Fruit fly (Drosophila melanogaster): ENCODE measurements around the gene RpL10Aa.

RpL10Aa gene

dm6 chr3R:15079185-15079584 lies 42.0 kb downstream of the RpL10Aa start, which contains the start of gene CG6974:
CG6974 (minus strand) TSS chr3R:15079285.
- no peak for TF ChIP-seq dsx (GFP tag; optimal IDR thresholded peaks at IDR 0.05; ENCODE audit: poor library complexity, severe bottlenecking)
- TF ChIP-seq Eip75B (GFP tag; optimal IDR thresholded peaks at IDR 0.05), result no peak
- no peak for TF ChIP-seq Blimp-1 (GFP tag; optimal IDR thresholded peaks at IDR 0.05)
- no peak for TF ChIP-seq dac (GFP tag; optimal IDR thresholded peaks at IDR 0.05)
- no peak for TF ChIP-seq pdm3 (GFP tag; optimal IDR thresholded peaks at IDR 0.05)
- TF ChIP-seq salr (GFP tag; optimal IDR thresholded peaks at IDR 0.05), result no peak
- no peak for TF ChIP-seq Hr38 (GFP tag; optimal IDR thresholded peaks at IDR 0.05)
- no peak for TF ChIP-seq Hr4 (GFP tag; optimal IDR thresholded peaks at IDR 0.05)
- no peak for TF ChIP-seq CG6163 (GFP tag; IDR thresholded peaks at IDR 0.05)
- no peak for TF ChIP-seq CG6792 (GFP tag; optimal IDR thresholded peaks at IDR 0.05)
- no peak for TF ChIP-seq CG10669 (GFP tag; optimal IDR thresholded peaks at IDR 0.05)
- TF ChIP-seq CG31627 (GFP tag; optimal IDR thresholded peaks at IDR 0.05), result no peak
- TF ChIP-seq CG10631 (GFP tag; optimal IDR thresholded peaks at IDR 0.05), result no peak
- no peak for TF ChIP-seq vri (GFP tag; optimal IDR thresholded peaks at IDR 0.05)
- no peak for TF ChIP-seq Hr39 (GFP tag; optimal IDR thresholded peaks at IDR 0.05)
- TF ChIP-seq CG6808 (GFP tag; optimal IDR thresholded peaks at IDR 0.05), result no peak

- TF ChIP-seq Eip93F (GFP tag; optimal IDR thresholded peaks at IDR 0.05), result peak; percentile 41
- no peak for TF ChIP-seq svp (GFP tag)
Measured at dm6 chr3R:15083676-15084216, 46.6 kb downstream of the RpL10Aa start.

dm6 chr3R:15084461-15085106 lies 47.4 kb downstream of the RpL10Aa start:
- TF ChIP-seq fd85E (GFP tag; optimal IDR thresholded peaks at IDR 0.05) (no peak), net (GFP tag; optimal IDR thresholded peaks at IDR 0.05) (no peak), Blimp-1 (GFP tag; optimal IDR thresholded peaks at IDR 0.05) (no peak), CG3032 (tag; optimal IDR thresholded peaks at IDR 0.05) (no peak), Gug (GFP tag; IDR thresholded peaks at IDR 0.05) (0 out of 2 replicates have a peak, but pooled peaks have one; percentile 35), CG6163 (GFP tag; IDR thresholded peaks at IDR 0.05) (0 out of 3 replicates have a peak, but pooled peaks have one; percentile 33), CG6854 (GFP tag; optimal IDR thresholded peaks at IDR 0.05) (no peak), svp (GFP tag) (peak; percentile 2), cyc (GFP tag; optimal IDR thresholded peaks at IDR 0.05) (no peak), CG8119 (GFP tag; IDR thresholded peaks at IDR 0.05) (no peak), pdm3 (GFP tag; optimal IDR thresholded peaks at IDR 0.05) (no peak)

dm6 chr3R:15087043-15087442 lies 49.9 kb downstream of the RpL10Aa start:
- TF ChIP-seq CG6792 (GFP tag; optimal IDR thresholded peaks at IDR 0.05) (no peak), eg (GFP tag; IDR thresholded peaks at IDR 0.05) (no peak), acj6 (GFP tag; optimal IDR thresholded peaks at IDR 0.05) (no peak), CG3032 (tag; optimal IDR thresholded peaks at IDR 0.05) (no peak), Eip93F (GFP tag; optimal IDR thresholded peaks at IDR 0.05) (no peak), Gug (GFP tag; IDR thresholded peaks at IDR 0.05) (no peak)

Data from whole organism, prepupa.